Worm (Caenorhabditis elegans) whole organism, mixed stage, embryonic: Measurements from ENCODE around the gene C46F11.6.

Source experiments
- cnd-1 ChIP-seq: fragments of 200-800 bp; sonication (Bioruptor generic); optimal IDR thresholded peaks from 2 replicates; lab custom pipeline; 2018; ENCODE audit warnings: mild to moderate bottlenecking, missing genetic modification characterization, missing compliant biosample characterization
- elt-1 ChIP-seq: sonication (generic microtip); optimal IDR thresholded peaks from 2 replicates; lab custom pipeline; 2017; ENCODE audit warnings: missing genetic modification characterization, mild to moderate bottlenecking, missing compliant biosample characterization, antibody characterized with exemption, moderate library complexity, borderline replicate concordance; ENCODE audit not compliant: insufficient read depth
- elt-3 ChIP-seq: fragments of 150-350 bp; optimal IDR thresholded peaks from 2 replicates; lab custom pipeline; 2014; ENCODE audit warnings: missing biosample characterization, missing genetic modification characterization
- lin-32 ChIP-seq: fragments of 200-800 bp; sonication (Bioruptor generic); optimal IDR thresholded peaks from 2 replicates; lab custom pipeline; 2018; ENCODE audit warnings: mild to moderate bottlenecking, missing genetic modification characterization, missing compliant biosample characterization
- lsy-2 ChIP-seq: fragments of 150-350 bp; optimal IDR thresholded peaks from 2 replicates; lab custom pipeline; 2014; ENCODE audit warnings: missing biosample characterization, missing genetic modification characterization
- mep-1 ChIP-seq: fragments of 150-350 bp; optimal IDR thresholded peaks from 2 replicates; lab custom pipeline; 2017; ENCODE audit warnings: missing biosample characterization, missing genetic modification reagents, missing genetic modification characterization, inconsistent platforms
- nhr-237 ChIP-seq: fragments of 150-350 bp; optimal IDR thresholded peaks from 2 replicates; lab custom pipeline; 2014; ENCODE audit warnings: missing biosample characterization, missing genetic modification characterization
- nhr-28 ChIP-seq: fragments of 150-350 bp; optimal IDR thresholded peaks from 2 replicates; lab custom pipeline; 2014; ENCODE audit warnings: missing biosample characterization, missing genetic modification characterization
- nhr-76 ChIP-seq: sonication (generic microtip); optimal IDR thresholded peaks from 2 replicates; lab custom pipeline; 2017; ENCODE audit warnings: missing biosample characterization, missing genetic modification characterization
- pha-4 ChIP-seq: fragments of 150-350 bp; optimal IDR thresholded peaks from 2 replicates; lab custom pipeline; 2018; ENCODE audit warnings: missing biosample characterization, missing genetic modification reagents, missing genetic modification characterization
- sem-2 ChIP-seq: fragments of 200-800 bp; sonication (Bioruptor generic); optimal IDR thresholded peaks from 2 replicates; lab custom pipeline; 2018; ENCODE audit warnings: mild to moderate bottlenecking, missing genetic modification characterization, missing compliant biosample characterization
- ztf-11 ChIP-seq: fragments of 150-350 bp; optimal IDR thresholded peaks from 2 replicates; lab custom pipeline; 2014; ENCODE audit warnings: missing biosample characterization, missing genetic modification characterization

- TF ChIP-seq nhr-76 (tag; lab: Kevin White, UChicago) (no peak), pha-4 (tag; lab: Kevin White, UChicago) (no peak), sem-2 (GFP tag; lab: Kevin White, UChicago) (no peak), lin-32 (GFP tag; lab: Kevin White, UChicago) (no peak), elt-1 (tag; lab: Kevin White, UChicago) (no peak), mep-1 (tag; lab: Kevin White, UChicago) (no peak), elt-3 (tag; lab: Kevin White, UChicago) (no peak), cnd-1 (tag; lab: Kevin White, UChicago) (no peak), nhr-237 (tag; lab: Kevin White, UChicago) (no peak), lsy-2 (tag; lab: Kevin White, UChicago) (no peak), ztf-11 (tag; lab: Kevin White, UChicago) (no peak), nhr-28 (no peak)
Measured at ce11 chrIII:3644075-3644474, 26.2 kb downstream of the C46F11.6 start, which contains the start of gene unc-93.
